Worm (Caenorhabditis elegans) whole organism, L3 larva: ENCODE data around the gene R09H10.5.

Source experiments
- R02D3.7 ChIP-seq: fragments of 150-350 bp; optimal IDR thresholded peaks from 2 replicates; lab custom pipeline; 2014; ENCODE audit warnings: missing biosample characterization, missing genetic modification characterization
- ceh-28 ChIP-seq: fragments of 150-350 bp; optimal IDR thresholded peaks from 2 replicates; lab custom pipeline; 2014; ENCODE audit warnings: missing biosample characterization, missing genetic modification reagents, missing genetic modification characterization
- elt-1 ChIP-seq: fragments of 150-350 bp; optimal IDR thresholded peaks from 2 replicates; lab custom pipeline; 2014; ENCODE audit warnings: missing biosample characterization, missing genetic modification characterization
- elt-3 ChIP-seq, 3 experiments: fragments of 150-350 bp in 1 of 3; sonication (generic microtip) in 2 of 3; optimal IDR thresholded peaks; 2 replicates in 2 of 3; 4 replicates in 1 of 3; lab custom pipeline; 2014 to 2017; ENCODE audit warnings: missing biosample characterization in 3 of 3, missing genetic modification characterization in 3 of 3
- jun-1 ChIP-seq: fragments of 150-350 bp; optimal IDR thresholded peaks from 2 replicates; lab custom pipeline; 2014; ENCODE audit warnings: missing biosample characterization, missing genetic modification reagents, missing genetic modification characterization
- nhr-76 ChIP-seq: fragments of 150-350 bp; sonication (generic microtip); optimal IDR thresholded peaks from 5 replicates; lab custom pipeline; 2014; ENCODE audit warnings: missing biosample characterization, missing genetic modification characterization
- nhr-77 ChIP-seq: fragments of 150-350 bp; optimal IDR thresholded peaks from 2 replicates; lab custom pipeline; 2014; ENCODE audit warnings: missing biosample characterization, missing genetic modification characterization
- pha-4 ChIP-seq: fragments of 150-350 bp; optimal IDR thresholded peaks from 2 replicates; lab custom pipeline; 2014; ENCODE audit warnings: missing biosample characterization, missing genetic modification reagents, missing genetic modification characterization
- sea-2 ChIP-seq: fragments of 150-350 bp; sonication (generic microtip); optimal IDR thresholded peaks from 4 replicates; lab custom pipeline; 2014; ENCODE audit warnings: missing biosample characterization, missing genetic modification reagents, missing genetic modification characterization
- skn-1 ChIP-seq: fragments of 150-350 bp; optimal IDR thresholded peaks from 2 replicates; lab custom pipeline; 2014; ENCODE audit warnings: missing biosample characterization, missing genetic modification characterization

ce11 chrIV:10606575-10607080 is 22.0 kb downstream of the R09H10.5 start, which contains the start of gene R09H10.3:
- TF ChIP-seq elt-3 (tag; optimal IDR thresholded peaks at IDR 0.05; lab: Kevin White, UChicago) (no peak), nhr-76 (no peak), nhr-77 (tag; lab: Kevin White, UChicago) (no peak), pha-4 (no peak), elt-1 (tag; lab: Kevin White, UChicago) (no peak), jun-1 (tag; lab: Kevin White, UChicago) (no peak), ceh-28 (no peak), skn-1 (tag; lab: Kevin White, UChicago) (no peak), sea-2 (GFP tag; lab: Kevin White, UChicago) (no peak), R02D3.7 (tag; lab: Kevin White, UChicago) (no peak)
